Worm (Caenorhabditis elegans): ENCODE measurements around the gene T05H4.3.
A peak's percentile ranks its signal among the peaks of the same experiment; 100 is the strongest.

The T05H4.3 gene

ce11 chrV:6413057-6413456 is 29.1 kb upstream of the T05H4.3 start:
- TF ChIP-seq pax-3 (tag; optimal IDR thresholded peaks at IDR 0.05), result no peak
- TF ChIP-seq aly-2 (tag; optimal IDR thresholded peaks at IDR 0.05), result no peak
- no peak for TF ChIP-seq nhr-71 (tag; optimal IDR thresholded peaks at IDR 0.05)
- TF ChIP-seq nhr-237 (tag; optimal IDR thresholded peaks at IDR 0.05), result no peak
- peak; percentile 96 for TF ChIP-seq elt-2 (tag; optimal IDR thresholded peaks at IDR 0.05)
- peak in 1 of 2 experiments; percentile 5 for TF ChIP-seq lin-35 (GFP tag; optimal IDR thresholded peaks at IDR 0.05)
- TF ChIP-seq aha-1 (tag; optimal IDR thresholded peaks at IDR 0.05), result no peak
- no peak for TF ChIP-seq nhr-47 (tag; optimal IDR thresholded peaks at IDR 0.05)
- no peak for TF ChIP-seq unc-62 (GFP tag; optimal IDR thresholded peaks at IDR 0.05)
- no peak for TF ChIP-seq xbp-1 (tag; optimal IDR thresholded peaks at IDR 0.05)
- TF ChIP-seq jun-1 (tag; optimal IDR thresholded peaks at IDR 0.05), result no peak

ce11 chrV:6414469-6414868 is 27.7 kb upstream of the T05H4.3 start:
- TF ChIP-seq grh-1 (GFP tag; IDR thresholded peaks at IDR 0.05) (no peak), efl-1 (optimal IDR thresholded peaks at IDR 0.05) (no peak), efl-1 (GFP tag; optimal IDR thresholded peaks at IDR 0.05 in 1 of 2) (peak in 1 of 2 experiments; percentile 11), elt-2 (tag; optimal IDR thresholded peaks at IDR 0.05) (peak; percentile 51)

ce11 chrV:6414985-6415384 is 27.2 kb upstream of the T05H4.3 start, which contains the start of gene cht-6:
Gene cht-6 (plus strand): TSS chrV:6414993.
- TF ChIP-seq mab-9 (GFP tag; IDR thresholded peaks at IDR 0.05) (no peak), nhr-28 (tag; optimal IDR thresholded peaks at IDR 0.05) (no peak), C04F5.9 (tag; optimal IDR thresholded peaks at IDR 0.05) (no peak), aha-1 (tag; optimal IDR thresholded peaks at IDR 0.05) (no peak), unc-98 (GFP tag; IDR thresholded peaks at IDR 0.05) (no peak), ceh-8 (GFP tag; optimal IDR thresholded peaks at IDR 0.05) (no peak), lsy-2 (tag; optimal IDR thresholded peaks at IDR 0.05) (no peak), nhr-12 (tag; optimal IDR thresholded peaks at IDR 0.05) (no peak), efl-3 (GFP tag; optimal IDR thresholded peaks at IDR 0.05) (no peak), unc-86 (tag; optimal IDR thresholded peaks at IDR 0.05) (no peak), fkh-8 (tag; optimal IDR thresholded peaks at IDR 0.05) (no peak), irx-1 (tag; optimal IDR thresholded peaks at IDR 0.05) (no peak), ztf-4 (tag; optimal IDR thresholded peaks at IDR 0.05) (no peak), ets-5 (GFP tag; IDR thresholded peaks at IDR 0.05) (no peak), zag-1 (tag; optimal IDR thresholded peaks at IDR 0.05) (no peak), tbx-2 (tag; optimal IDR thresholded peaks at IDR 0.05) (no peak), ceh-82 (tag; optimal IDR thresholded peaks at IDR 0.05) (no peak), hlh-4 (tag; optimal IDR thresholded peaks at IDR 0.05) (no peak), ceh-63 (GFP tag; optimal IDR thresholded peaks at IDR 0.05) (no peak), lin-39 (tag; optimal IDR thresholded peaks at IDR 0.05) (no peak)

ce11 chrV:6424055-6424454 is 18.1 kb upstream of the T05H4.3 start, which contains the start of gene urb-1:
Gene urb-1 (minus strand): TSS chrV:6424155.
- no peak for TF ChIP-seq isw-1 (GFP tag; IDR thresholded peaks at IDR 0.05)

- no peak for TF ChIP-seq lin-13 (GFP tag; optimal IDR thresholded peaks at IDR 0.05)
- no peak for TF ChIP-seq unc-86 (tag; optimal IDR thresholded peaks at IDR 0.05)
- no peak for TF ChIP-seq snpc-4 (tag; optimal IDR thresholded peaks at IDR 0.05)
- TF ChIP-seq nhr-85 (tag), result peak; percentile 31
- no peak for TF ChIP-seq ets-5 (GFP tag; IDR thresholded peaks at IDR 0.05)
- TF ChIP-seq C04F5.9 (tag; optimal IDR thresholded peaks at IDR 0.05), result no peak
- TF ChIP-seq nhr-237 (tag; optimal IDR thresholded peaks at IDR 0.05), result no peak
- peak; percentile 37 for TF ChIP-seq nhr-71 (tag; optimal IDR thresholded peaks at IDR 0.05)
- TF ChIP-seq nhr-28 (tag; optimal IDR thresholded peaks at IDR 0.05), result no peak
- no peak for TF ChIP-seq lin-35 (GFP tag; optimal IDR thresholded peaks at IDR 0.05)
- no peak for TF ChIP-seq sptf-1 (tag; optimal IDR thresholded peaks at IDR 0.05)
- peak; percentile 14 for TF ChIP-seq ama-1 (optimal IDR thresholded peaks at IDR 0.05)
- no peak for TF ChIP-seq rnt-1 (tag; optimal IDR thresholded peaks at IDR 0.05)
- TF ChIP-seq mep-1 (tag; optimal IDR thresholded peaks at IDR 0.05), result no peak
- no peak for TF ChIP-seq fkh-10 (GFP tag; optimal IDR thresholded peaks at IDR 0.05)
- no peak for TF ChIP-seq aha-1 (tag; optimal IDR thresholded peaks at IDR 0.05)
- TF ChIP-seq swsn-7 (tag; optimal IDR thresholded peaks at IDR 0.05), result no peak
- TF ChIP-seq nhr-11 (tag; optimal IDR thresholded peaks at IDR 0.05), result no peak
- TF ChIP-seq fkh-8 (tag; optimal IDR thresholded peaks at IDR 0.05), result no peak
- no peak for TF ChIP-seq jun-1 (tag; optimal IDR thresholded peaks at IDR 0.05)
- no peak for TF ChIP-seq Y116A8C.19 (tag; optimal IDR thresholded peaks at IDR 0.05; ENCODE audit: borderline replicate concordance)
- TF ChIP-seq xbp-1 (tag; optimal IDR thresholded peaks at IDR 0.05), result no peak
- no peak for TF ChIP-seq ceh-90 (tag; optimal IDR thresholded peaks at IDR 0.05)
- no peak for TF ChIP-seq fkh-4 (tag; optimal IDR thresholded peaks at IDR 0.05; ENCODE audit: borderline replicate concordance)
- peak in 1 of 2 experiments; percentile 18 for TF ChIP-seq efl-1 (optimal IDR thresholded peaks at IDR 0.05)
- no peak for TF ChIP-seq efl-1 (GFP tag; optimal IDR thresholded peaks at IDR 0.05 in 1 of 2)
These were observed 16.2 kb upstream of the T05H4.3 start, which contains the start of gene T05H4.11 for ce11 chrV:6425927-6426326. Gene T05H4.11 (minus strand): TSS chrV:6426261.
